Worm (Caenorhabditis elegans) whole organism, midembryonic: ENCODE data around the gene srh-252.

ENCODE experiments used
- T22C8.4 ChIP-seq: fragments of 200-800 bp; sonication (Bioruptor generic); IDR thresholded peaks from 2 replicates; pipeline ENCODE4 v1.3.6; 2022; ENCODE audit warnings: missing genetic modification characterization, missing compliant biosample characterization
- cog-1 ChIP-seq: sonication (generic microtip); optimal IDR thresholded peaks from 2 replicates; lab custom pipeline; 2016; ENCODE audit warnings: missing genetic modification characterization, missing compliant biosample characterization
- flt-1 ChIP-seq: fragments of 200-800 bp; sonication (Bioruptor generic); IDR thresholded peaks from 2 replicates; pipeline ENCODE4 v1.3.6; 2022; ENCODE audit warnings: missing genetic modification characterization, missing compliant biosample characterization
- klf-2 ChIP-seq: fragments of 200-800 bp; sonication (Bioruptor generic); conservative IDR thresholded peaks from 2 replicates; pipeline ENCODE4 v1.3.6; 2022; ENCODE audit warnings: missing genetic modification reagents, missing genetic modification characterization, missing compliant biosample characterization
- ref-1 ChIP-seq: fragments of 200-800 bp; sonication (Bioruptor generic); conservative IDR thresholded peaks from 2 replicates; pipeline ENCODE4 v1.3.6; 2022; ENCODE audit warnings: missing genetic modification reagents, missing genetic modification characterization, missing compliant biosample characterization
- tab-1 ChIP-seq: fragments of 200-800 bp; sonication (Bioruptor generic); IDR thresholded peaks from 2 replicates; pipeline ENCODE4 v1.3.6; 2022; ENCODE audit warnings: missing genetic modification characterization, missing compliant biosample characterization
- ztf-23 ChIP-seq: fragments of 200-800 bp; sonication (Bioruptor generic); IDR thresholded peaks from 2 replicates; pipeline ENCODE4 v1.3.6; 2022; ENCODE audit warnings: missing genetic modification reagents, missing genetic modification characterization, missing compliant biosample characterization
- ztf-29 ChIP-seq: fragments of 200-800 bp; sonication (Bioruptor generic); IDR thresholded peaks from 2 replicates; pipeline ENCODE4 v1.3.6; 2022; ENCODE audit warnings: missing genetic modification reagents, missing genetic modification characterization, missing compliant biosample characterization

ce11 chrV:17245406-17245805 is 22.2 kb upstream of the srh-252 start, which contains the start of gene clec-242:
- no peak for TF ChIP-seq ztf-29 (GFP tag; lab: Robert Waterston, UW)
- TF ChIP-seq T22C8.4 (GFP tag; lab: Robert Waterston, UW), result no peak
- TF ChIP-seq cog-1, result no peak
- no peak for TF ChIP-seq ref-1 (GFP tag; lab: Robert Waterston, UW)
- no peak for TF ChIP-seq ztf-23 (GFP tag; lab: Robert Waterston, UW)
- no peak for TF ChIP-seq klf-2
- TF ChIP-seq flt-1, result no peak
- TF ChIP-seq tab-1 (GFP tag; lab: Robert Waterston, UW), result no peak
